Fruit fly (Drosophila melanogaster) whole organism, adult: ENCODE data around the gene CG17283.

Experiments used
- CG14711 ChIP-seq: fragments of 200-800 bp; sonication (Bioruptor generic); optimal IDR thresholded peaks from 2 replicates; lab custom pipeline; 2018; ENCODE audit warnings: missing biosample characterization, mild to moderate bottlenecking, missing genetic modification characterization, moderate library complexity
- CG5204 ChIP-seq: fragments of 200-800 bp; sonication (Bioruptor generic); optimal IDR thresholded peaks from 2 replicates; lab custom pipeline; 2016; ENCODE audit warnings: missing biosample characterization, missing genetic modification characterization
- CG7101 ChIP-seq: fragments of 200-800 bp; sonication (Bioruptor generic); optimal IDR thresholded peaks from 2 replicates; lab custom pipeline; 2018; ENCODE audit warnings: missing biosample characterization, mild to moderate bottlenecking, missing genetic modification characterization, moderate library complexity
- Clk ChIP-seq: fragments of 200-800 bp; sonication (Bioruptor generic); optimal IDR thresholded peaks from 2 replicates; lab custom pipeline; 2017; ENCODE audit warnings: missing biosample characterization, missing genetic modification characterization
- cnc ChIP-seq, 2 experiments: fragments of >200 bp; optimal IDR thresholded peaks; 2 replicates each; lab custom pipeline; 2017

- TF ChIP-seq cnc (optimal IDR thresholded peaks at IDR 0.05; lab: Kevin White, UChicago) (no peak), CG5204 (GFP tag; lab: Kevin White, UChicago) (peak; percentile 78), CG7101 (peak; percentile 48), Clk (no peak), CG14711 (tag; lab: Kevin White, UChicago) (peak; percentile 22)
Measured at dm6 chr3R:17401289-17401752, 6.4 kb upstream of the CG17283 start.
